Worm (Caenorhabditis elegans): ENCODE measurements around the gene hsp-12.6.
A peak's percentile ranks its signal among the peaks of the same experiment; 100 is the strongest.

hsp-12.6 gene

DNA sequence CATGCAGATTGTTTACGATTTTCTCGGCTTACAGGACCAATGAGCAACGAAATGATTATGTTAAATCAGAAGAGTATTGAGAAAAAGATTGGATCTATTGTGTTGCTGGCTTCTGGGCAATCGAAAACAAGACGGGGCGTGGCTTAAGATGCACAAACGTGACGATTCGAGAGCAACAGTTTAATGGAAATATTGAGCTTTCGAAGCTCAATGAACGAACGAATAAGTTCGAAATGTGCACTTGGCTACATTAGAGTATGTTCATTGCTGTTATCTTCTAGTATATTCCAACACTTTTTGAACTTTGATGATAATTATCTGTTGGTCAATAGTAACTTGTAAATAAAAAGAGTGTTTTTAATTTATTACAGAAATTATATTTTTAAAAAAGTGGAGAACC lies 1.6 kb downstream of the hsp-12.6 start, which contains the start of gene hsp-12.3:
Gene hsp-12.3 (minus strand): TSS at position 101 of the 400 bp plus-strand sequence.
- TF ChIP-seq gei-17 (GFP tag; optimal IDR thresholded peaks at IDR 0.05) (no peak), ekl-4 (GFP tag; IDR thresholded peaks at IDR 0.05) (no peak), hsf-1 (GFP tag; IDR thresholded peaks at IDR 0.05) (no peak)

DNA sequence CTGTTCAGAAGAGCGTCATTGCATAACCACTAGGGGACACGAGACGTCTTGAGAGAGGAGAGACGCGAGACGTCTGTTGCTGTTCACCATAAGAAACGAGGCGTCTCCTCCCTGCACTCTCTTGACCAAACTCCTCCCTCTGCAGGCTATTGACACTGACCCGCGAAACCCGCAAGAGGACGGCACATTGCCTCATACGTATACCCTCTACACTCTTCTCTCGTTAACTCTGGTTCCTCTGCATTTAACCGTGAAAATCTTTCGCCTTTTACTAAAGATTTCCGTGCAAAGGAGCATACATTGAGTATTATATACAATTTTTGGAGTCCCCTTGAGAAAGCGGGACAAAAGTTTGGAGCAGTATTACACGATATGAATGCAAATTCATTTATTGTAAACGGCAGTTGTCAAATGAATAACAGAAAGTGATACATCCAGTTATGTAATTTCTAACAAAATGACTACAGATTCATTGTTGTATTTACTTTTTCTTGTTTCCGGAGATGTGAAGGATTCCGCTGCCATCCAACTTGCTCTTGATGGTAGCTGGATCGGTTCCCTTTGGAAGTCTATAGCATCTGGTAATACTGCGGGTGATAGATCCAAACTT lies 2.5 kb downstream of the hsp-12.6 start:
- TF ChIP-seq egrh-3 (GFP tag; IDR thresholded peaks at IDR 0.05), result peak; percentile 78
- TF ChIP-seq him-1 (tag; optimal IDR thresholded peaks at IDR 0.05), result peak; percentile 81
- peak; percentile 63 for TF ChIP-seq ztf-26 (tag; optimal IDR thresholded peaks at IDR 0.05)
- TF ChIP-seq bed-2 (GFP tag; IDR thresholded peaks at IDR 0.05), result 0 out of 2 replicates have a peak, but pooled peaks have one; percentile 11
- TF ChIP-seq ekl-4 (GFP tag; IDR thresholded peaks at IDR 0.05), result peak; percentile 91
- peak; percentile 93 for TF ChIP-seq lin-40 (tag; optimal IDR thresholded peaks at IDR 0.05)
- TF ChIP-seq mel-28 (tag; optimal IDR thresholded peaks at IDR 0.05; ENCODE audit: borderline replicate concordance), result peak; percentile 78
- no peak for TF ChIP-seq nhr-27 (tag; optimal IDR thresholded peaks at IDR 0.05)
- TF ChIP-seq unc-62 (GFP tag; optimal IDR thresholded peaks at IDR 0.05), result peak; percentile 4
- TF ChIP-seq egl-44 (GFP tag; IDR thresholded peaks at IDR 0.05), result peak; percentile 81
- peak in 1 of 2 experiments; percentile 66 for TF ChIP-seq let-607 (tag; optimal IDR thresholded peaks at IDR 0.05)
- TF ChIP-seq Y53G8AR.9 (GFP tag; conservative IDR thresholded peaks at IDR 0.05), result peak; percentile 79
- TF ChIP-seq somi-1 (GFP tag; optimal IDR thresholded peaks at IDR 0.05), result peak; percentile 61
- no peak for TF ChIP-seq hlh-26 (GFP tag; conservative IDR thresholded peaks at IDR 0.05)
- no peak for TF ChIP-seq zim-3 (tag; optimal IDR thresholded peaks at IDR 0.05)
- peak; percentile 90 for TF ChIP-seq mcd-1 (GFP tag; IDR thresholded peaks at IDR 0.05)
- peak; percentile 74 for TF ChIP-seq lsl-1 (GFP tag; optimal IDR thresholded peaks at IDR 0.05)
- peak; percentile 84 for TF ChIP-seq madf-10 (tag; optimal IDR thresholded peaks at IDR 0.05)
- peak; percentile 95 for TF ChIP-seq F23B12.7 (tag; optimal IDR thresholded peaks at IDR 0.05; ENCODE audit: insufficient read depth)
- TF ChIP-seq Y79H2A.3 (GFP tag; conservative IDR thresholded peaks at IDR 0.05), result peak; percentile 37; the same call in 1 of the 2 replicates
- peak; percentile 95 for TF ChIP-seq snpc-3.4 (tag; optimal IDR thresholded peaks at IDR 0.05)
- TF ChIP-seq dpl-1 (GFP tag; optimal IDR thresholded peaks at IDR 0.05), result peak; percentile 3
- peak; percentile 60; the same call in 1 of the 2 replicates for TF ChIP-seq C06A6.2 (GFP tag; conservative IDR thresholded peaks at IDR 0.05)
- TF ChIP-seq hmg-20 (GFP tag; IDR thresholded peaks at IDR 0.05), result peak; percentile 74
- TF ChIP-seq tbx-9 (tag; optimal IDR thresholded peaks at IDR 0.05; ENCODE audit: borderline replicate concordance), result no peak
- TF ChIP-seq atf-7 (tag; optimal IDR thresholded peaks at IDR 0.05), result peak; percentile 86
- peak; percentile 39 for TF ChIP-seq B0261.1 (tag; optimal IDR thresholded peaks at IDR 0.05)
- no peak for TF ChIP-seq F10E7.11 (tag; optimal IDR thresholded peaks at IDR 0.05)
- TF ChIP-seq sdz-38 (tag; optimal IDR thresholded peaks at IDR 0.05), result no peak
- peak; percentile 85 for TF ChIP-seq nhr-80 (tag; optimal IDR thresholded peaks at IDR 0.05)
- TF ChIP-seq F39B2.1 (GFP tag; IDR thresholded peaks at IDR 0.05), result no peak
- TF ChIP-seq ztf-3 (GFP tag; optimal IDR thresholded peaks at IDR 0.05), result peak; percentile 80
- TF ChIP-seq zfh-2 (GFP tag; conservative IDR thresholded peaks at IDR 0.05), result no peak
- peak; percentile 32 for TF ChIP-seq xnd-1 (tag; optimal IDR thresholded peaks at IDR 0.05)
- TF ChIP-seq pha-4 (tag; optimal IDR thresholded peaks at IDR 0.05), result no peak
- peak; percentile 49 for TF ChIP-seq madf-8 (GFP tag; conservative IDR thresholded peaks at IDR 0.05)
- TF ChIP-seq ztf-28 (GFP tag; IDR thresholded peaks at IDR 0.05), result 0 out of 2 replicates have a peak, but pooled peaks have one; percentile 66
- TF ChIP-seq ztf-22 (GFP tag; optimal IDR thresholded peaks at IDR 0.05), result no peak
- no peak for TF ChIP-seq rec-8 (tag; optimal IDR thresholded peaks at IDR 0.05)
- peak; percentile 45 for TF ChIP-seq athp-1 (tag; optimal IDR thresholded peaks at IDR 0.05)
- no peak for TF ChIP-seq ceh-79 (tag; optimal IDR thresholded peaks at IDR 0.05)
- no peak for TF ChIP-seq F37B4.10 (GFP tag; IDR thresholded peaks at IDR 0.05)
- TF ChIP-seq ztf-25 (GFP tag; IDR thresholded peaks at IDR 0.05), result 0 out of 2 replicates have a peak, but pooled peaks have one; percentile 10

Data from whole organism, young adult.